Worm (Caenorhabditis elegans): ENCODE data around the gene C38H2.3.
A peak's percentile ranks its signal among the peaks of the same experiment; 100 is the strongest.

DNA sequence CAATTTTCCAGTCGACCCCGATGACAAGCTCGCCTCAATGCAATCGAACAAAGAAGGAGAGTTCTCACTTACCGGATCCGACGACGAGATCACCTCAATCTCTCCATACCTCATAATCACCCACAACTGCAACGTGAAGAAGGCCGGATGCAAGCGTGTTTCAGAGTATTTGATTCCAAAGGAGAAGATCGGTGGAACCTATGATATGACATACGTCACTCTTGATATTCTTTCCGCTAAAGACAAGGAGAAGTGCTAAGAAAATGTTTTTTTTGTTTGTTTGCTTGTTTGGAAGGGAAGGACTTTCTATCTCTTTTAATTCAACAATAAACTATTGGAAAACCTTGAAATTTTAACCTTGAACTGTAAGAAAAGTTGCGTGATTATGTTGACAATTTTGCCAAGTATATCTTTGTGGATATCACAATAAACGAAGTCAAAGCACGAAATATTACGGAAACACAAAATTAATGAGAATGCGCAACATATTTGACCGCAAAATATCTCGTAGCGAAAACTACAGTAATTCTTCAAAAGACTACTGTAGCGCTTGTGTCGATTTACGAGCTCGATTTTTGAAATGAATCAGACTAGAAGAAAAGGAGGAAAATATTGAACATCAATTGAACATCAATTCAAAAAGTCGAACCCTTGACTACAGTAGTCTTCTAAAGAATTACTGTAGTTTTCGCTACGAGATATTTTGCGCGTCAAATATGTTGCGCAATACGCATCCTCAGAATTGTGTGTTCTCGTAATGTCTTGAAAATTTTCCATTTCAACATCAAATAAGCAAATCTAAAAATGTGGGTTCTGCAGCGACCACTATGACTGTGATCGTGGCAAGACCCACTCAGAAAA, 47.2 kb downstream of the C38H2.3 start:
- TF ChIP-seq snu-23 (GFP tag; optimal IDR thresholded peaks at IDR 0.05) (peak; percentile 27), vab-15 (tag; optimal IDR thresholded peaks at IDR 0.05) (no peak), fkh-10 (GFP tag; optimal IDR thresholded peaks at IDR 0.05) (no peak), pag-3 (tag; optimal IDR thresholded peaks at IDR 0.05; ENCODE audit: borderline replicate concordance, insufficient read depth) (no peak), ama-1 (optimal IDR thresholded peaks at IDR 0.05) (no peak), aha-1 (tag; optimal IDR thresholded peaks at IDR 0.05) (no peak)
